Worm (Caenorhabditis elegans): ENCODE data around the gene F29A7.8.

Gene F29A7.8

ce11 chrII:2754595-2754994 lies 3.3 kb downstream of the F29A7.8 start:
- TF ChIP-seq klf-2 (GFP tag; conservative IDR thresholded peaks at IDR 0.05) (no peak), tab-1 (GFP tag; IDR thresholded peaks at IDR 0.05) (no peak), ztf-23 (GFP tag; IDR thresholded peaks at IDR 0.05) (no peak), flt-1 (GFP tag; IDR thresholded peaks at IDR 0.05) (no peak), cog-1 (tag; optimal IDR thresholded peaks at IDR 0.05) (no peak), T22C8.4 (GFP tag; IDR thresholded peaks at IDR 0.05) (no peak), med-1 (GFP tag; optimal IDR thresholded peaks at IDR 0.05; ENCODE audit: insufficient read depth) (no peak), ztf-29 (GFP tag; IDR thresholded peaks at IDR 0.05) (no peak), ref-1 (GFP tag; conservative IDR thresholded peaks at IDR 0.05) (no peak)

DNA sequence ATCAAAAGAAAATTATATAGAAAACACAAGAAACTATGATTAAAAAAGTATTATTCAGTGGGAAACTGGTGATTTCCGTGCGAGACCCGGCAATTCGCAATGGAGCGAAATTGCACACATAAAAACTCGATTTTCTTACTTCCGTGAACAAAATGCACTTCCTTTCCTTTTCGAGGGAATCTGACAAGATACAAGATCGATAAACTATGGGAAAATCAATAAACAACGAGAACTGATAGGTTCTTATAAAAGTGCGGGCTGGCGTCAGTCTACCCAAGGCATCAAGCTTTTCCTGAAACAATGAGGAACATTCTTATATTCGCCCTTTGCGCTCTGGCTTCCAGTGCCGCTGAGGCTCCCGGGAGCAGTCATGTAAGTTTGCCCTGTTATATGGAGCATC lies 4.9 kb downstream of the F29A7.8 start, which contains the start of gene F29A7.3:
Gene F29A7.3, plus strand, starts transcription at position 301 of the 400 bp plus-strand sequence.
- no peak for TF ChIP-seq ztf-23 (GFP tag; IDR thresholded peaks at IDR 0.05)
- no peak for TF ChIP-seq med-1 (GFP tag; optimal IDR thresholded peaks at IDR 0.05; ENCODE audit: insufficient read depth)
- TF ChIP-seq klf-2 (GFP tag; conservative IDR thresholded peaks at IDR 0.05) = no peak
- no peak for TF ChIP-seq cog-1 (tag; optimal IDR thresholded peaks at IDR 0.05)
- no peak for TF ChIP-seq tab-1 (GFP tag; IDR thresholded peaks at IDR 0.05)
- no peak for TF ChIP-seq ztf-29 (GFP tag; IDR thresholded peaks at IDR 0.05)
- TF ChIP-seq ref-1 (GFP tag; conservative IDR thresholded peaks at IDR 0.05) = no peak
- no peak for TF ChIP-seq T22C8.4 (GFP tag; IDR thresholded peaks at IDR 0.05)
- no peak for TF ChIP-seq flt-1 (GFP tag; IDR thresholded peaks at IDR 0.05)

ce11 chrII:2752536-2752935 lies 5.3 kb downstream of the F29A7.8 start, which contains the start of gene F29A7.6:
Gene F29A7.6 (minus strand): TSS chrII:2752611.
- TF ChIP-seq ztf-23 (GFP tag; IDR thresholded peaks at IDR 0.05) = peak; percentile 72; the same call in 1 of the 2 replicates
- TF ChIP-seq T22C8.4 (GFP tag; IDR thresholded peaks at IDR 0.05) = no peak
- no peak for TF ChIP-seq klf-2 (GFP tag; conservative IDR thresholded peaks at IDR 0.05)
- no peak for TF ChIP-seq tab-1 (GFP tag; IDR thresholded peaks at IDR 0.05)
- no peak for TF ChIP-seq ref-1 (GFP tag; conservative IDR thresholded peaks at IDR 0.05)
- peak; percentile 65 for TF ChIP-seq flt-1 (GFP tag; IDR thresholded peaks at IDR 0.05)
- no peak for TF ChIP-seq ztf-29 (GFP tag; IDR thresholded peaks at IDR 0.05)
- TF ChIP-seq cog-1 (tag; optimal IDR thresholded peaks at IDR 0.05) = peak; percentile 20
- TF ChIP-seq med-1 (GFP tag; optimal IDR thresholded peaks at IDR 0.05; ENCODE audit: insufficient read depth) = no peak

- TF ChIP-seq cog-1 (tag; optimal IDR thresholded peaks at IDR 0.05) (no peak), flt-1 (GFP tag; IDR thresholded peaks at IDR 0.05) (no peak), klf-2 (GFP tag; conservative IDR thresholded peaks at IDR 0.05) (no peak), ref-1 (GFP tag; conservative IDR thresholded peaks at IDR 0.05) (no peak), tab-1 (GFP tag; IDR thresholded peaks at IDR 0.05) (no peak), ztf-23 (GFP tag; IDR thresholded peaks at IDR 0.05) (no peak)
Measured at ce11 chrII:2751278-2751677, 6.6 kb downstream of the F29A7.8 start.

DNA sequence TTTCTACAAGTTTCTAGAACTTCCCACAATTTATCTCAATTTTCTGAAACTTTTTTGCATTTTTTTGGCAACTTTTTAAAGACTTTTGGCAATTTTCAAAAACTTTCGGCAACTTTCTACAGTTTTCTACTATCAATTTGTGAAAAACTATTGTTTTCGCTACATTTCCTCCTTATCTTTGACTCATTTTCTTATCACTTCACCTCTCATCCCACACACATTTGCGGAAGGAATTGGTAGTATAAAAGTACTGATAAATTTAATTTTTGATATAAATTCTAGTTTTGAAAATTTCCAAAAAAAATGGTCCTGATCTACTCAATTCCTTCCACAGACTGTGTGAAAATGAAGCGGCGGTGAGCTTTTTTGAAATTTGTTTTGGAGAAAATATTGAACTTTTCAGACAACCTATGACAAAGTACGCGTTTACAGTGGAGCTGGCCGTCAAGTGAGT lies 8.2 kb downstream of the F29A7.8 start, which contains the start of gene F29A7.4:
Gene F29A7.4, plus strand, starts transcription at position 404 of the 454 bp plus-strand sequence.
- no peak for TF ChIP-seq tab-1 (GFP tag; IDR thresholded peaks at IDR 0.05)

- TF ChIP-seq ref-1 (GFP tag; conservative IDR thresholded peaks at IDR 0.05) (no peak), ztf-23 (GFP tag; IDR thresholded peaks at IDR 0.05) (no peak), tab-1 (GFP tag; IDR thresholded peaks at IDR 0.05) (no peak), cog-1 (tag; optimal IDR thresholded peaks at IDR 0.05) (no peak), T22C8.4 (GFP tag; IDR thresholded peaks at IDR 0.05) (no peak)
Measured at ce11 chrII:2747956-2748621, 9.8 kb downstream of the F29A7.8 start.

DNA sequence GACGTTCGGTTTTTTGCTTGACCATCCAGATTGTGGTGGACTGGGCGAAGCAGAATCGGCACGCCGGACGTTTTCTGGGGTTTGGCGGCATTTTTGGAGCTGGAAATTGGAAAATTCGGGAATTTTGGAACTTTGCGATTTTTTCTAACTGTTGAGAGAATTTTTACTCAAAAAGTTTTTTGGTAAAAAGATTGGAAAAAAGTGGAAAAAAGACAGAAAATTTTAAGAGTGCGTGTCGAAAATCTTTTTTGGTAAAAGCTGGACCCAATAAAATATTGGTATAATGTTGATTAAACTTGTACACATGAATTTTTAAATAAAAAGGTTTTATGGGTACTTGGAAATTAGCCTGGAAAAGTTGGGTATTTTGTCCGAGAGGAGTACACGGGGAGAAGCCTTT lies 15.6 kb downstream of the F29A7.8 start, which contains the start of gene T05A8.7:
Gene T05A8.7, minus strand, starts transcription at position 101 of the 400 bp plus-strand sequence.
- TF ChIP-seq med-1 (GFP tag; optimal IDR thresholded peaks at IDR 0.05; ENCODE audit: insufficient read depth) (no peak), ztf-29 (GFP tag; IDR thresholded peaks at IDR 0.05) (no peak), ref-1 (GFP tag; conservative IDR thresholded peaks at IDR 0.05) (no peak), tab-1 (GFP tag; IDR thresholded peaks at IDR 0.05) (no peak)

DNA sequence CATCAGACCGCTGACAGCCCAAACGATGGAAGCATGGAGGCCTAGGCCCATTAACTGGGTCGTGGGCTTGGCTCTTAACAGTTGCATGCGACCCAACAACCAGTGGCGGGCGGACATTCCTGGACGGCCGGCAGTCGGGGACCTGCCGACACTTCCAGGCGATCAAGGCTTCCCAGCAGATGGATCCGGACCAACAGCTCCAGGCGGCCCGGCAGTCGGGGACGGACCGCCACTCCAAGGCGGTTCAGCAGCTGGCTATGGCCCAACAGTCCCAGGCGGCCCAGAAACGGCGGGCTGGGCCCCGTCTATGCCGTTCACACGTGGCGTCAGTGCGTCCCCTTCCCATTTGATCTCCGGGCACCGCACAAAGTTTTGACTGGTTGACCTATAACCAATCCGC lies 16.4 kb downstream of the F29A7.8 start:
- TF ChIP-seq cog-1 (tag; optimal IDR thresholded peaks at IDR 0.05) (no peak), tab-1 (GFP tag; IDR thresholded peaks at IDR 0.05) (no peak), ref-1 (GFP tag; conservative IDR thresholded peaks at IDR 0.05) (no peak), flt-1 (GFP tag; IDR thresholded peaks at IDR 0.05) (no peak), ztf-23 (GFP tag; IDR thresholded peaks at IDR 0.05) (no peak), ztf-29 (GFP tag; IDR thresholded peaks at IDR 0.05) (no peak), med-1 (GFP tag; optimal IDR thresholded peaks at IDR 0.05; ENCODE audit: insufficient read depth) (no peak), klf-2 (GFP tag; conservative IDR thresholded peaks at IDR 0.05) (no peak), T22C8.4 (GFP tag; IDR thresholded peaks at IDR 0.05) (no peak)

ce11 chrII:2739619-2740018 lies 18.2 kb downstream of the F29A7.8 start, which contains the start of gene T05A8.6:
Gene T05A8.6 (minus strand): TSS chrII:2739719.
- no peak for TF ChIP-seq T22C8.4 (GFP tag; IDR thresholded peaks at IDR 0.05)
- no peak for TF ChIP-seq tab-1 (GFP tag; IDR thresholded peaks at IDR 0.05)
- TF ChIP-seq med-1 (GFP tag; optimal IDR thresholded peaks at IDR 0.05; ENCODE audit: insufficient read depth) = no peak
- no peak for TF ChIP-seq ztf-29 (GFP tag; IDR thresholded peaks at IDR 0.05)
- TF ChIP-seq ztf-23 (GFP tag; IDR thresholded peaks at IDR 0.05) = no peak
- TF ChIP-seq flt-1 (GFP tag; IDR thresholded peaks at IDR 0.05) = no peak
- TF ChIP-seq klf-2 (GFP tag; conservative IDR thresholded peaks at IDR 0.05) = no peak
- TF ChIP-seq cog-1 (tag; optimal IDR thresholded peaks at IDR 0.05) = no peak
- TF ChIP-seq ref-1 (GFP tag; conservative IDR thresholded peaks at IDR 0.05) = no peak

ce11 chrII:2736938-2737337 lies 20.9 kb downstream of the F29A7.8 start:
- no peak for TF ChIP-seq T22C8.4 (GFP tag; IDR thresholded peaks at IDR 0.05)
- 0 out of 2 replicates have a peak, but pooled peaks have one; percentile 16 for TF ChIP-seq tab-1 (GFP tag; IDR thresholded peaks at IDR 0.05)

Measured in whole organism, midembryonic.